Fruit fly (Drosophila melanogaster): ENCODE measurements around the gene GstD6.
A peak's percentile ranks its signal among the peaks of the same experiment; 100 is the strongest.

The GstD6 gene

DNA sequence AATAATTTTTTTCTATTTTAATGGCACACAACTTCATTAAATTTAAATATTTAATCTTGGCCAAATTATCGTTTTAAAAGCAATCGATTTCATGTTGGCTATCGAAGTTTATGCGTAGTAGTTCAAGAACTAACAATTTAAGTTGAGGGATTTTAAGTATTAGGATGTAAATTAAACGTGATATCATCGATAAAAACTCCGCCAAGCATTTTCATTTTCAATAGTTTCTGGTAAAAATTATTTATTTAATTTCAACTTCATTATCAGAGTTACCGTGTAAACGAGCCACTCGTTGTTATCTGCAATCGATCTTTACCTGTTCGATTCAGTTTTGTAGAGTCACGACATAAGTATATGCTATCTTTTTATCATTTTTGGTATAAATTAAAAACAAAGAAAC lies 26.0 kb downstream of the GstD6 start (continued):
- TF ChIP-seq CG14710 (tag; optimal IDR thresholded peaks at IDR 0.05) (peak; percentile 98), Bdp1 (GFP tag; optimal IDR thresholded peaks at IDR 0.05) (peak; percentile 86), Fer2 (tag; optimal IDR thresholded peaks at IDR 0.05) (peak; percentile 97), CkIIα-i1 (GFP tag; IDR thresholded peaks at IDR 0.05) (peak; percentile 71; the same call in 1 of the 2 replicates), Atf3 (GFP tag; optimal IDR thresholded peaks at IDR 0.05) (peak; percentile 92), Jarid2 (GFP tag; optimal IDR thresholded peaks at IDR 0.05) (peak; percentile 79), MBD-R2 (GFP tag; IDR thresholded peaks at IDR 0.05) (peak; percentile 94), CG3065 (GFP tag; optimal IDR thresholded peaks at IDR 0.05) (peak; percentile 89), CG31224 (GFP tag; IDR thresholded peaks at IDR 0.05) (peak; percentile 90), dmrt11E (tag; optimal IDR thresholded peaks at IDR 0.05) (peak; percentile 99), MESR4 (GFP tag; optimal IDR thresholded peaks at IDR 0.05) (peak; percentile 73), Mad (GFP tag; optimal IDR thresholded peaks at IDR 0.05) (peak; percentile 94), sima (GFP tag; optimal IDR thresholded peaks at IDR 0.05) (peak; percentile 91), CG18476 (GFP tag; optimal IDR thresholded peaks at IDR 0.05) (peak; percentile 100), CG10654 (GFP tag; optimal IDR thresholded peaks at IDR 0.05) (peak; percentile 97), gem (tag; optimal IDR thresholded peaks at IDR 0.05) (peak; percentile 99), eyg (GFP tag; optimal IDR thresholded peaks at IDR 0.05) (peak; percentile 91), CG12104 (GFP tag; optimal IDR thresholded peaks at IDR 0.05) (peak; percentile 98), CG12391 (tag; optimal IDR thresholded peaks at IDR 0.05) (peak; percentile 99), bbx (GFP tag; IDR thresholded peaks at IDR 0.05; ENCODE audit: partially characterized antibody) (no peak), CG5245 (GFP tag; optimal IDR thresholded peaks at IDR 0.05) (peak; percentile 94), Doc3 (GFP tag; IDR thresholded peaks at IDR 0.05; ENCODE audit: partially characterized antibody) (0 out of 3 replicates have a peak, but pooled peaks have one; percentile 44), CG13296 (GFP tag; optimal IDR thresholded peaks at IDR 0.05) (peak; percentile 99), dati (GFP tag; IDR thresholded peaks at IDR 0.05) (peak; percentile 90), CG2199 (GFP tag; IDR thresholded peaks at IDR 0.05) (peak; percentile 94), eve (GFP tag; optimal IDR thresholded peaks at IDR 0.05) (no peak), Dll (GFP tag; IDR thresholded peaks at IDR 0.05; ENCODE audit: partially characterized antibody) (peak; percentile 72), CG10431 (GFP tag; optimal IDR thresholded peaks at IDR 0.05) (peak; percentile 93), salm (tag; optimal IDR thresholded peaks at IDR 0.05) (peak; percentile 98), CG14050 (GFP tag; IDR thresholded peaks at IDR 0.05) (peak; percentile 96), pfk (GFP tag; optimal IDR thresholded peaks at IDR 0.05) (peak; percentile 76), Abd-B (GFP tag; optimal IDR thresholded peaks at IDR 0.05) (peak; percentile 94), pnt (GFP tag; optimal IDR thresholded peaks at IDR 0.05) (peak; percentile 87), CG32767 (GFP tag; IDR thresholded peaks at IDR 0.05) (peak; percentile 93), H2.0 (GFP tag; IDR thresholded peaks at IDR 0.05) (peak; percentile 96), D (optimal IDR thresholded peaks at IDR 0.05) (no peak), D (GFP tag; optimal IDR thresholded peaks at IDR 0.05) (peak; percentile 96), cato (GFP tag; optimal IDR thresholded peaks at IDR 0.05; ENCODE audit: borderline replicate concordance) (peak; percentile 94), CG4617 (GFP tag; optimal IDR thresholded peaks at IDR 0.05; ENCODE audit: borderline replicate concordance) (peak; percentile 84), CG11085 (GFP tag; IDR thresholded peaks at IDR 0.05) (peak; percentile 88), Chrac-16 (GFP tag; optimal IDR thresholded peaks at IDR 0.05) (peak; percentile 94), ato (GFP tag; IDR thresholded peaks at IDR 0.05; ENCODE audit: partially characterized antibody) (no peak), zfh1 (GFP tag; IDR thresholded peaks at IDR 0.05) (peak; percentile 99), stwl (tag; optimal IDR thresholded peaks at IDR 0.05) (peak; percentile 99), lov (optimal IDR thresholded peaks at IDR 0.05) (no peak), lov (GFP tag; IDR thresholded peaks at IDR 0.05) (peak; percentile 98), CG8924 (tag; optimal IDR thresholded peaks at IDR 0.05) (peak; percentile 99), corto (GFP tag; optimal IDR thresholded peaks at IDR 0.05) (peak; percentile 82), CG1603 (tag; optimal IDR thresholded peaks at IDR 0.05) (peak; percentile 97), dimm (GFP tag; IDR thresholded peaks at IDR 0.05) (peak; percentile 86), Usf (GFP tag; optimal IDR thresholded peaks at IDR 0.05) (peak; percentile 93)
